Worm (Caenorhabditis elegans): ENCODE data around the gene nkcc-1.

The nkcc-1 gene

ce11 chrIV:14086395-14086794 is 37.5 kb downstream of the nkcc-1 start:
- TF ChIP-seq nhr-21 (tag; optimal IDR thresholded peaks at IDR 0.05) (peak; percentile 6), nhr-12 (tag; optimal IDR thresholded peaks at IDR 0.05) (no peak), F13H6.1 (tag; optimal IDR thresholded peaks at IDR 0.05) (no peak), skn-1 (tag; optimal IDR thresholded peaks at IDR 0.05) (no peak), lin-39 (tag; optimal IDR thresholded peaks at IDR 0.05) (no peak), ceh-82 (tag; optimal IDR thresholded peaks at IDR 0.05) (no peak), nhr-129 (tag; optimal IDR thresholded peaks at IDR 0.05) (peak; percentile 11), lin-13 (GFP tag; optimal IDR thresholded peaks at IDR 0.05) (no peak), crh-2 (tag; optimal IDR thresholded peaks at IDR 0.05) (no peak)

- no peak for TF ChIP-seq R02D3.7 (tag; optimal IDR thresholded peaks at IDR 0.05)
- TF ChIP-seq nhr-12 (tag; optimal IDR thresholded peaks at IDR 0.05) = no peak
- TF ChIP-seq ztf-4 (tag; optimal IDR thresholded peaks at IDR 0.05) = no peak
- TF ChIP-seq sem-4 (tag; optimal IDR thresholded peaks at IDR 0.05) = no peak
- TF ChIP-seq fos-1 (tag; optimal IDR thresholded peaks at IDR 0.05) = no peak
- TF ChIP-seq nhr-23 (tag; optimal IDR thresholded peaks at IDR 0.05) = no peak
- no peak for TF ChIP-seq peb-1 (tag; optimal IDR thresholded peaks at IDR 0.05)
- no peak for TF ChIP-seq mdl-1 (tag; optimal IDR thresholded peaks at IDR 0.05)
- no peak for TF ChIP-seq ztf-1 (GFP tag; conservative IDR thresholded peaks at IDR 0.05)
- no peak for TF ChIP-seq ceh-16 (tag; optimal IDR thresholded peaks at IDR 0.05)
- TF ChIP-seq lin-11 (tag; optimal IDR thresholded peaks at IDR 0.05) = no peak
- TF ChIP-seq dmd-4 (tag; optimal IDR thresholded peaks at IDR 0.05) = no peak
- TF ChIP-seq aly-2 (tag; optimal IDR thresholded peaks at IDR 0.05) = no peak
- TF ChIP-seq unc-39 (tag; optimal IDR thresholded peaks at IDR 0.05) = no peak
- no peak for TF ChIP-seq nhr-6 (tag; optimal IDR thresholded peaks at IDR 0.05)
- no peak for TF ChIP-seq nhr-25 (tag; optimal IDR thresholded peaks at IDR 0.05)
- TF ChIP-seq nhr-77 (tag; optimal IDR thresholded peaks at IDR 0.05) = no peak
- no peak for TF ChIP-seq mab-5 (tag; optimal IDR thresholded peaks at IDR 0.05)
- no peak for TF ChIP-seq ztf-11 (tag; optimal IDR thresholded peaks at IDR 0.05)
These were observed 40.4 kb downstream of the nkcc-1 start, which contains the start of gene F52B11.2 for ce11 chrIV:14083505-14083904. TSS of gene F52B11.2 (plus strand) at chrIV:14083568.

- TF ChIP-seq nhr-129 (tag; optimal IDR thresholded peaks at IDR 0.05) (peak; percentile 8), unc-55 (GFP tag; optimal IDR thresholded peaks at IDR 0.05) (peak; percentile 15), ztf-11 (tag; optimal IDR thresholded peaks at IDR 0.05) (no peak), R02D3.7 (tag; optimal IDR thresholded peaks at IDR 0.05) (no peak), elt-1 (tag; optimal IDR thresholded peaks at IDR 0.05) (no peak), unc-39 (tag; optimal IDR thresholded peaks at IDR 0.05) (no peak), nhr-237 (tag; optimal IDR thresholded peaks at IDR 0.05) (no peak), fos-1 (tag; optimal IDR thresholded peaks at IDR 0.05) (no peak), ceh-82 (tag; optimal IDR thresholded peaks at IDR 0.05) (no peak), C34F6.9 (tag; optimal IDR thresholded peaks at IDR 0.05) (no peak), nhr-10 (tag; optimal IDR thresholded peaks at IDR 0.05) (no peak), crh-2 (tag; optimal IDR thresholded peaks at IDR 0.05) (peak; percentile 38), F13H6.1 (tag; optimal IDR thresholded peaks at IDR 0.05) (no peak), lin-39 (tag; optimal IDR thresholded peaks at IDR 0.05) (no peak)
These were observed 40.9 kb downstream of the nkcc-1 start for ce11 chrIV:14082956-14083355.

- TF ChIP-seq nhr-11 (tag; optimal IDR thresholded peaks at IDR 0.05) = no peak
- no peak for TF ChIP-seq elt-3 (tag; optimal IDR thresholded peaks at IDR 0.05)
- no peak for TF ChIP-seq lin-39 (tag; optimal IDR thresholded peaks at IDR 0.05)
- TF ChIP-seq nhr-25 (tag; optimal IDR thresholded peaks at IDR 0.05) = no peak
- TF ChIP-seq blmp-1 (tag; optimal IDR thresholded peaks at IDR 0.05; ENCODE audit: insufficient read depth) = no peak
- no peak for TF ChIP-seq lsy-2 (tag; optimal IDR thresholded peaks at IDR 0.05)
- TF ChIP-seq zag-1 (tag; optimal IDR thresholded peaks at IDR 0.05) = no peak
- no peak for TF ChIP-seq nhr-21 (tag; optimal IDR thresholded peaks at IDR 0.05)
- no peak for TF ChIP-seq nhr-129 (tag; optimal IDR thresholded peaks at IDR 0.05)
- TF ChIP-seq sma-9 (GFP tag; optimal IDR thresholded peaks at IDR 0.05) = no peak
- TF ChIP-seq sma-9 (tag; optimal IDR thresholded peaks at IDR 0.05) = no peak
- no peak for TF ChIP-seq sma-3 (GFP tag; optimal IDR thresholded peaks at IDR 0.05)
- TF ChIP-seq unc-39 (tag; optimal IDR thresholded peaks at IDR 0.05) = no peak
- no peak for TF ChIP-seq ceh-82 (tag; optimal IDR thresholded peaks at IDR 0.05)
- no peak for TF ChIP-seq ztf-1 (GFP tag; conservative IDR thresholded peaks at IDR 0.05)
- TF ChIP-seq aly-2 (tag; optimal IDR thresholded peaks at IDR 0.05) = no peak
- TF ChIP-seq crh-2 (tag; optimal IDR thresholded peaks at IDR 0.05) = no peak
- TF ChIP-seq mab-5 (tag; optimal IDR thresholded peaks at IDR 0.05) = no peak
- TF ChIP-seq C34F6.9 (tag; optimal IDR thresholded peaks at IDR 0.05) = no peak
- no peak for TF ChIP-seq lin-11 (tag; optimal IDR thresholded peaks at IDR 0.05)
- TF ChIP-seq dmd-4 (tag; optimal IDR thresholded peaks at IDR 0.05) = no peak
These were observed 46.7 kb downstream of the nkcc-1 start, which contains the start of gene cfp-1 for ce11 chrIV:14077135-14077534. TSS of gene cfp-1 (plus strand) at chrIV:14077435.
